Worm (Caenorhabditis elegans): ENCODE results near the gene unc-16.
A peak's percentile ranks its signal among the peaks of the same experiment; 100 is the strongest.

Gene unc-16

ce11 chrIII:9511660-9512059 is 34.4 kb upstream of the unc-16 start:
- no peak for TF ChIP-seq T22C8.4 (GFP tag; IDR thresholded peaks at IDR 0.05)
- TF ChIP-seq med-1 (GFP tag; optimal IDR thresholded peaks at IDR 0.05; ENCODE audit: insufficient read depth): no peak
- TF ChIP-seq ref-1 (GFP tag; conservative IDR thresholded peaks at IDR 0.05): no peak
- no peak for TF ChIP-seq cog-1 (tag; optimal IDR thresholded peaks at IDR 0.05)
- TF ChIP-seq tab-1 (GFP tag; IDR thresholded peaks at IDR 0.05): no peak
- no peak for TF ChIP-seq ztf-23 (GFP tag; IDR thresholded peaks at IDR 0.05)
- TF ChIP-seq ztf-29 (GFP tag; IDR thresholded peaks at IDR 0.05): no peak
- no peak for TF ChIP-seq klf-2 (GFP tag; conservative IDR thresholded peaks at IDR 0.05)
- no peak for TF ChIP-seq flt-1 (GFP tag; IDR thresholded peaks at IDR 0.05)

ce11 chrIII:9513006-9513405 is 33.1 kb upstream of the unc-16 start:
- TF ChIP-seq med-1 (GFP tag; optimal IDR thresholded peaks at IDR 0.05; ENCODE audit: insufficient read depth): no peak
- TF ChIP-seq ztf-29 (GFP tag; IDR thresholded peaks at IDR 0.05): no peak
- no peak for TF ChIP-seq tab-1 (GFP tag; IDR thresholded peaks at IDR 0.05)
- no peak for TF ChIP-seq klf-2 (GFP tag; conservative IDR thresholded peaks at IDR 0.05)
- no peak for TF ChIP-seq T22C8.4 (GFP tag; IDR thresholded peaks at IDR 0.05)
- no peak for TF ChIP-seq cog-1 (tag; optimal IDR thresholded peaks at IDR 0.05)
- TF ChIP-seq ztf-23 (GFP tag; IDR thresholded peaks at IDR 0.05): no peak
- TF ChIP-seq ref-1 (GFP tag; conservative IDR thresholded peaks at IDR 0.05): no peak
- TF ChIP-seq flt-1 (GFP tag; IDR thresholded peaks at IDR 0.05): no peak

- no peak for TF ChIP-seq ztf-23 (GFP tag; IDR thresholded peaks at IDR 0.05)
- TF ChIP-seq cog-1 (tag; optimal IDR thresholded peaks at IDR 0.05): no peak
These were observed 32.5 kb upstream of the unc-16 start, which contains the start of gene F55H2.8 for ce11 chrIII:9513569-9513968. TSS of gene F55H2.8 (plus strand) at chrIII:9513869.

- TF ChIP-seq ref-1 (GFP tag; conservative IDR thresholded peaks at IDR 0.05) (no peak), med-1 (GFP tag; optimal IDR thresholded peaks at IDR 0.05; ENCODE audit: insufficient read depth) (no peak), T22C8.4 (GFP tag; IDR thresholded peaks at IDR 0.05) (no peak), tab-1 (GFP tag; IDR thresholded peaks at IDR 0.05) (no peak), cog-1 (tag; optimal IDR thresholded peaks at IDR 0.05) (no peak), ztf-23 (GFP tag; IDR thresholded peaks at IDR 0.05) (no peak), klf-2 (GFP tag; conservative IDR thresholded peaks at IDR 0.05) (no peak), flt-1 (GFP tag; IDR thresholded peaks at IDR 0.05) (no peak), ztf-29 (GFP tag; IDR thresholded peaks at IDR 0.05) (no peak)
These were observed 29.9 kb upstream of the unc-16 start, which contains the start of gene F55H2.7 for ce11 chrIII:9516148-9516547. TSS of gene F55H2.7 (minus strand) at chrIII:9516248.

ce11 chrIII:9521410-9522090 is 24.5 kb upstream of the unc-16 start, which contains the start of the genes clu-1 and prp-40:
TSS of gene clu-1 (minus strand) at chrIII:9521460.
TSS of gene prp-40 (plus strand) at chrIII:9522075.
- peak; percentile 63 for TF ChIP-seq cog-1 (tag; optimal IDR thresholded peaks at IDR 0.05)
- TF ChIP-seq ztf-29 (GFP tag; IDR thresholded peaks at IDR 0.05): no peak
- TF ChIP-seq klf-2 (GFP tag; conservative IDR thresholded peaks at IDR 0.05): no peak

ce11 chrIII:9523581-9523980 is 22.5 kb upstream of the unc-16 start, which contains the start of gene mrps-23:
TSS of gene mrps-23 (minus strand) at chrIII:9523672.
- TF ChIP-seq T22C8.4 (GFP tag; IDR thresholded peaks at IDR 0.05) (no peak), flt-1 (GFP tag; IDR thresholded peaks at IDR 0.05) (peak; percentile 49), tab-1 (GFP tag; IDR thresholded peaks at IDR 0.05) (no peak), klf-2 (GFP tag; conservative IDR thresholded peaks at IDR 0.05) (no peak), med-1 (GFP tag; optimal IDR thresholded peaks at IDR 0.05; ENCODE audit: insufficient read depth) (no peak), ztf-23 (GFP tag; IDR thresholded peaks at IDR 0.05) (0 out of 2 replicates have a peak, but pooled peaks have one; percentile 62), ref-1 (GFP tag; conservative IDR thresholded peaks at IDR 0.05) (no peak), ztf-29 (GFP tag; IDR thresholded peaks at IDR 0.05) (no peak), cog-1 (tag; optimal IDR thresholded peaks at IDR 0.05) (no peak)

- no peak for TF ChIP-seq flt-1 (GFP tag; IDR thresholded peaks at IDR 0.05)
- no peak for TF ChIP-seq klf-2 (GFP tag; conservative IDR thresholded peaks at IDR 0.05)
- TF ChIP-seq cog-1 (tag; optimal IDR thresholded peaks at IDR 0.05): no peak
- TF ChIP-seq med-1 (GFP tag; optimal IDR thresholded peaks at IDR 0.05; ENCODE audit: insufficient read depth): no peak
- no peak for TF ChIP-seq ztf-29 (GFP tag; IDR thresholded peaks at IDR 0.05)
- TF ChIP-seq ref-1 (GFP tag; conservative IDR thresholded peaks at IDR 0.05): no peak
- TF ChIP-seq tab-1 (GFP tag; IDR thresholded peaks at IDR 0.05): no peak
- no peak for TF ChIP-seq T22C8.4 (GFP tag; IDR thresholded peaks at IDR 0.05)
- no peak for TF ChIP-seq ztf-23 (GFP tag; IDR thresholded peaks at IDR 0.05)
These were observed 20.8 kb upstream of the unc-16 start, which contains the start of gene trpp-3 for ce11 chrIII:9525252-9525651. TSS of gene trpp-3 (plus strand) at chrIII:9525552.

ce11 chrIII:9526851-9527250 is 19.2 kb upstream of the unc-16 start, which contains the start of gene ZK1098.6:
TSS of gene ZK1098.6 (plus strand) at chrIII:9527151.
- TF ChIP-seq ztf-23 (GFP tag; IDR thresholded peaks at IDR 0.05): no peak
- no peak for TF ChIP-seq klf-2 (GFP tag; conservative IDR thresholded peaks at IDR 0.05)
- TF ChIP-seq flt-1 (GFP tag; IDR thresholded peaks at IDR 0.05): no peak
- TF ChIP-seq ztf-29 (GFP tag; IDR thresholded peaks at IDR 0.05): no peak
- no peak for TF ChIP-seq tab-1 (GFP tag; IDR thresholded peaks at IDR 0.05)
- no peak for TF ChIP-seq T22C8.4 (GFP tag; IDR thresholded peaks at IDR 0.05)
- TF ChIP-seq med-1 (GFP tag; optimal IDR thresholded peaks at IDR 0.05; ENCODE audit: insufficient read depth): no peak
- no peak for TF ChIP-seq cog-1 (tag; optimal IDR thresholded peaks at IDR 0.05)
- no peak for TF ChIP-seq ref-1 (GFP tag; conservative IDR thresholded peaks at IDR 0.05)

ce11 chrIII:9528824-9529223 is 17.2 kb upstream of the unc-16 start, which contains the start of gene ZK1098.2:
TSS of gene ZK1098.2 (plus strand) at chrIII:9529159.
- peak; percentile 38; the same call in 1 of the 2 replicates for TF ChIP-seq T22C8.4 (GFP tag; IDR thresholded peaks at IDR 0.05)
- TF ChIP-seq tab-1 (GFP tag; IDR thresholded peaks at IDR 0.05): no peak
- TF ChIP-seq ref-1 (GFP tag; conservative IDR thresholded peaks at IDR 0.05): no peak

- TF ChIP-seq T22C8.4 (GFP tag; IDR thresholded peaks at IDR 0.05) (peak; percentile 65; the same call in 1 of the 2 replicates), tab-1 (GFP tag; IDR thresholded peaks at IDR 0.05) (no peak), cog-1 (tag; optimal IDR thresholded peaks at IDR 0.05) (no peak), ztf-23 (GFP tag; IDR thresholded peaks at IDR 0.05) (no peak)
These were observed 7.4 kb upstream of the unc-16 start, which contains the start of gene ZK1098.3 for ce11 chrIII:9538655-9539155. TSS of gene ZK1098.3 (minus strand) at chrIII:9538705.
